Worm (Caenorhabditis elegans) whole organism, L2 larva: ENCODE data around the gene col-179.

ENCODE experiments used
- C34F6.9 ChIP-seq: fragments of 150-350 bp; optimal IDR thresholded peaks from 2 replicates; lab custom pipeline; 2014; ENCODE audit warnings: missing biosample characterization, missing genetic modification characterization
- alr-1 ChIP-seq: fragments of 150-350 bp; optimal IDR thresholded peaks from 2 replicates; lab custom pipeline; 2014; ENCODE audit warnings: missing biosample characterization, missing genetic modification characterization
- blmp-1 ChIP-seq: sonication (generic microtip); optimal IDR thresholded peaks from 2 replicates; lab custom pipeline; 2017; ENCODE audit warnings: missing genetic modification characterization, mild to moderate bottlenecking, missing compliant biosample characterization, antibody characterized with exemption, moderate library complexity; ENCODE audit not compliant: insufficient read depth
- ceh-82 ChIP-seq: fragments of 150-350 bp; optimal IDR thresholded peaks from 2 replicates; lab custom pipeline; 2014; ENCODE audit warnings: missing biosample characterization, missing genetic modification characterization
- elt-1 ChIP-seq: fragments of 150-350 bp; optimal IDR thresholded peaks from 2 replicates; lab custom pipeline; 2014; ENCODE audit warnings: missing biosample characterization, missing genetic modification characterization
- elt-3 ChIP-seq: sonication (generic microtip); optimal IDR thresholded peaks from 2 replicates; lab custom pipeline; 2017; ENCODE audit warnings: missing biosample characterization, missing genetic modification characterization
- mdl-1 ChIP-seq, 2 experiments: fragments of 150-350 bp in 1 of 2; sonication (generic microtip) in 1 of 2; optimal IDR thresholded peaks; 2 replicates each; lab custom pipeline; 2017; ENCODE audit warnings: missing biosample characterization in 2 of 2, missing genetic modification characterization in 2 of 2
- nhr-12 ChIP-seq: fragments of 150-350 bp; optimal IDR thresholded peaks from 2 replicates; lab custom pipeline; 2014; ENCODE audit warnings: missing biosample characterization, missing genetic modification characterization
- nhr-6 ChIP-seq: fragments of 150-350 bp; optimal IDR thresholded peaks from 2 replicates; lab custom pipeline; 2014; ENCODE audit warnings: missing biosample characterization, missing genetic modification characterization
- skn-1 ChIP-seq: sonication (generic microtip); optimal IDR thresholded peaks from 2 replicates; lab custom pipeline; 2017; ENCODE audit warnings: missing biosample characterization, missing genetic modification characterization
- unc-39 ChIP-seq: fragments of 150-350 bp; optimal IDR thresholded peaks from 2 replicates; lab custom pipeline; 2014; ENCODE audit warnings: missing biosample characterization, missing genetic modification characterization
- unc-62 ChIP-seq: fragments of 150-350 bp; optimal IDR thresholded peaks from 2 replicates; lab custom pipeline; 2014; ENCODE audit warnings: missing biosample characterization, missing genetic modification reagents, missing genetic modification characterization

ce11 chrX:11185498-11185897 is 15.8 kb upstream of the col-179 start, which contains the start of gene gnrr-7:
- TF ChIP-seq elt-1 (tag; lab: Kevin White, UChicago) (no peak), nhr-6 (tag; lab: Kevin White, UChicago) (no peak), blmp-1 (no peak), unc-62 (GFP tag; lab: Kevin White, UChicago) (no peak), ceh-82 (tag; lab: Kevin White, UChicago) (no peak), mdl-1 (tag; optimal IDR thresholded peaks at IDR 0.05; lab: Kevin White, UChicago) (no peak), skn-1 (tag; lab: Kevin White, UChicago) (no peak), nhr-12 (tag; lab: Kevin White, UChicago) (no peak), C34F6.9 (tag; lab: Kevin White, UChicago) (no peak), unc-39 (tag; lab: Kevin White, UChicago) (no peak), alr-1 (tag; lab: Kevin White, UChicago) (no peak), elt-3 (no peak)
